Fruit fly (Drosophila melanogaster): ENCODE results near the gene TRAM.

dm6 chrX:940580-941184 is 5.7 kb downstream of the TRAM start, which contains the start of the genes CG3704 and mus81:
- TF ChIP-seq insv (optimal IDR thresholded peaks at IDR 0.05) (no peak), psq (optimal IDR thresholded peaks at IDR 0.05) (no peak)
